Fruit fly (Drosophila melanogaster) ovary, adult (tissue): ENCODE results near the gene Bdbt.

Source experiments
- CG17801 ChIP-seq: fragments of 200-800 bp; optimal IDR thresholded peaks from 2 replicates; lab custom pipeline; 2019; ENCODE audit warnings: missing biosample characterization, mild to moderate bottlenecking, missing genetic modification characterization, moderate library complexity; ENCODE audit not compliant: partially characterized antibody

Bdbt gene

DNA sequence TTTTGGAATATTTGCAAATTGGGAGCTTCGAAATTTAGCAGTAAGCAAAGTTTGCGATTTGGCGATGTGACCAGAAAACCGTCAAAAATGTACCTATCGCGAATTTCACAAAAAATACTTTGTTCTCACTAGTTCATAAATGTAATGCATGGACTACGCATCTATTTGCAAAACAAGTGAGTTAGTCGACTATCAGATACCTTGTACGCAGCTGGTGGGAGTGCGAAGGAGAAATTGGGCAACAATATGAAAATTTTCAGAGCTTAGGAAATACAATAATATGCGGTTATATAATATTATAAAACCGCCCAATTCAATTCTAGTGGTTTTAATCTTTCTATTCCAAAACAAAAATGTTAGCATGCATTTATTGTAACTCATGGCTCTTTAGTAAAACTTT lies at the start of gene Bdbt:
Bdbt (minus strand) TSS at position 73 of the 400 bp plus-strand sequence.
- peak; percentile 40 for TF ChIP-seq CG17801 (GFP tag; lab: Kevin White, UChicago)

DNA sequence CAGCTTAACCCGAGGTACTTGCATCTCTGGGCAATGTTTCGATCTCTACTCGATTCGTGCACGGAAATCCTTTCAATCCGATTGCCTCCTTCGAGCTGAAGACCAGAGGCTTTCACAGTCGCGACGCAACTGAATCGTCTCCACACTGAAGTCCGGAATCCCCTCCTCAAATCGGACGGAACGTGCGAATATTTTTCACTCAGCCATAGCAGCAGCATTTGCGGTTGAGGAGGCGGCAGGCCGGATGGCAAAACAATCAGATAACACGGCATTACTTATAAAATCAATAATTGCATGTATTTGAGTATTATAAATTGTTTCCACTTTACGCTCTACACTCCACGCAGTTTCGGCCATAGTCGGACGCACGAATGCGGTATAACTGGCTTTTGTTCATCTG lies 49.4 kb upstream of the Bdbt start, which contains the start of gene Snmp1:
Snmp1 (minus strand) TSS at position 101 of the 400 bp plus-strand sequence.
- TF ChIP-seq CG17801 (GFP tag; lab: Kevin White, UChicago), result no peak

DNA sequence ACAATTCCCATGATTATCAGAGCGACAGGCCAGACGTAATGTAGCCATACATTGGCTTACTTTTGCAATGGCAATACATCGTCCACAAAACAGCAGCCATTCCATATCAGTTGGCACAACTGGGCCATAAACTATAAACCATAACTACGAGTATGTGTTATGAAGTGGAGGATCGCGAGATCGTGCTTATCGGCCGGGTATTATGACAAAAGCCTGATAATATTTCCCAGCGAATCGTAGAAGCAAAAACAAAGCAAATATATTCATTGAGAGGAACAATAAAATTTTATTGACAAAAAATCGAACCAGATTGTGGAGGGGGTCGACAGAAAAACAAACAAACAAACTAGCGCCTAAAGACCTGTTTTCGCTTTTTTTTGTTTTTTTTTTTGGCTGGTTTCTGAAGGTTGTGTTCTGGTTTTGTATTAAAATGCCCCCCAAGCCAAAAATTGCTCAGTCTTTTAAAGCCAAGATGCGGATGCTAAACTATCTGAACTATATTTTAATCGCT lies 44.7 kb upstream of the Bdbt start, which contains the start of gene CG5810:
CG5810 (plus strand) TSS at position 461 of the 511 bp plus-strand sequence.
- no peak for TF ChIP-seq CG17801 (GFP tag; lab: Kevin White, UChicago)

DNA sequence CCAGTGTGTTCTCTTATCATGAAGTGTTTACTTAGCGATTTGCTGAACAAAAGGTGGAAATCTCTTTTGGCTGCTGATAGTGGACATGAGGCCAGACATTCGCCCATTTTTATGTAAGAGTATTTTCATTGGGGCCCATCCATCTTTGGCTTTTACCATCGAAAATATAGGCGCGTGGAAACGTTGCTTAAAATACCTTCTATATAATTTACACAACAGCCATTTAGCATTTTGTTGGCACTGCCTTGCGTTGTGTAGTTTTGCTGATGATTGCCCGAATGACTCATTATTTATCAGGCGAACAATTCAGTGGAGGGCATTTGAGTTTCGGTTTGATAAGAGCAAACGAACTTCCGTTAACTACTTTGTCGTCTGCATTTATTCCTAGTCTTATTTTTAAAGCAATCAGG lies 43.0 kb upstream of the Bdbt start:
- no peak for TF ChIP-seq CG17801 (GFP tag; lab: Kevin White, UChicago)

DNA sequence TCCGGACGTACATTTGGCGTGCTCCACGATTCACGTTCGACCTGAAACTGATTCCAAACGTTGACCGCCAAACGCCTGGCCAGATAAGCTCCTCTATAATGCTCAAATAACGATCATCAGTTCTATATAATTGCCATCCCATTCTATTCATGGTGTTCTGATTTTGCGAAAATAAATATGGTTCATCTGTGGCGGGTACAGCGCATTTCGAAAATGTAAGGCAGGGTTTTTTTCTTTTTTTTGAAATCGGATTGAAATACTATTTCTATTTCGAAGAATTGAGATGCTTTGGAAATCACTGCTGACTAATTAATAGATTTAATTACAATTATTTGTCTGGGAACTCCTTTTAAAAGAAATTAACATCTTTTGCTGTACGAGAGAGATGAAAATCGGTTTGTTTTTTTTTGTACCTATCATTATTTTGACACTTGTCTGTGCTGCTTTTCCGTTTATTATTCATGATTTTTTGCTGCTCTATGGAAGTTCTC lies 42.4 kb upstream of the Bdbt start, which contains the start of gene cDIP:
cDIP (minus strand) TSS at position 51 of the 491 bp plus-strand sequence.
- TF ChIP-seq CG17801 (GFP tag; lab: Kevin White, UChicago), result no peak

DNA sequence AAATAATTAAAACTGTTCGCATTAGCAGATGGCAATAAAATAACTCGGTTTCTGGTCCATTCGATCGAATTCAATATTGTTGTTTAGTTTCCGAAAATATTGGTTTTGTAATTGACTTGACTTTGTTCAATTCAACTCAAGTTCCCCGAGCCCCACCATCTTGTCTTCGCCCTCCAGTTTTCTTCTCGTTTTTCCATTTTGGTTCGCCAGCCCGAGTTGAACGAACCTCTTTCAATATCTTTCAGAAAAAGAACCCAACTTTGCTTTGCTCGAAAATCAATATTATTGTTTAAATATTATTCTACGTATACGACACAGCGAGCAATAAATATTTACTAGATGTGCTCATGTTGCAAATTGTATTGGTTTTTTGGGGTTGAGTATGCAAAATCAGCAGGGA lies 40.0 kb upstream of the Bdbt start:
- no peak for TF ChIP-seq CG17801 (GFP tag; lab: Kevin White, UChicago)

DNA sequence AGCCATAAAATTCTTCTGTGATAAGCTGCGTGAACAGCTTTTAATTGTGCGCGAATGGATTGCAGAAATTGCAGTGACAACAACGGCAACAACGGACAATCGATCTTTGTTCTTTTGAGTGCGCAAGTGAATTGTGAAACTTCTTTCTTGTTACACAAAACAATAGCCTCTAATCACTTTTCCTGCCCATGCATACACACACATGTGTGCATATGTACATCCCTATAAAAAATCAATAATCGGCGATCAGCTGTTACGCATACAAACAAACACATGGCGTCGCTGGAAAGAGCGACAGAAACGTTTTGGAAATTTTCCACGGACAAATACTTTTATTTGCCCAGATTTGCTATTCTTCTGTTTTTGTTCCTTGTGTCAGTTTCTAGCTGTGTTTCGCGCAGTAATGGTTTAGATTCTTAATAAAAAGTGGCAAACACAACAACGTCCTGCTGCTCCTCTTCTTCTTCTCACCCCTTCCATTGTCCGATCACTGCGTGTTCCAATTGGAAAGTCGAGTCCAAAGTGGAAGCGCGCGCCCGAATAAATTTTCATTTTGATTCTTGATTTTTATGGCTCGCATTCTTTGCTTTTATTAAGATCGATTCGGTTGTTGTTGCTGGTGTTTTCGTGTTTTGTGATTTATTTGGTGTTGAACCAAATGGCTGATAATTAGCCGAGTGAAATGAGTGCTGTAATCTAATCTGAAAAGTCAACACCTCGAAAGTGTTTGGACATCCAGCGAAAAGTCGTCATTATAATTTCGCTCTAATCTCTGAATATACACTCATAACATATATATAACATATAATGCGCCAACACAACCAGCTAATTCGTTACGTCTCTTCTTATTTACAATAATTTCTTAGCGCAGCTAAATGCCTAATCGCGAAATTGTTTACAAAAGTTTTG lies 38.2 kb upstream of the Bdbt start:
- TF ChIP-seq CG17801 (GFP tag; lab: Kevin White, UChicago), result peak; percentile 64

DNA sequence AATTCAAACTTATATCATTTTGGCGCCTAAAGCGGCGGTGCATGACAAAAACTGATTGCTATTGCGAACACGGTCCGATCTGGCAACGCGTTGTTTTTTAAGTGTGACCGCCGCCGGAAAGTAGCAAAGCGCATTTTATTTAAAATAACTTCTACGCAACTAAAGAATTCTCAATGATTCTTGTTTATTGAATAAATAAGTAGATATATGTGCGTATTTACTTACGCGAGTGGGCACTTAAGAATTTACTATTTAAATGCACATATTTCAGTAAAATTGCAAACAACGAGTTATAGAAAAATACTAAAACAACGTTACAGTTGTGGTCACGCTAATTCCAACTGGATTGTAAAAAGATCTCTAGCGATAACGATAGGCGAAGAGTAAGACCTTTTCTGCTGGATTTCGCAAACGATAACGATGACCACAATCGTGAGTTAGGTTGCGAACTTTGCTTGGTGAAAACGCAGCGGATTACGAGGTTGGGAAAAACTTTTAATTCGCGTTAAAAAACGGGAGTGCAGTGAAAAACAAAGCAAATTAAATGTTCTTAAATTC lies 37.4 kb upstream of the Bdbt start:
- no peak for TF ChIP-seq CG17801 (GFP tag; lab: Kevin White, UChicago)

DNA sequence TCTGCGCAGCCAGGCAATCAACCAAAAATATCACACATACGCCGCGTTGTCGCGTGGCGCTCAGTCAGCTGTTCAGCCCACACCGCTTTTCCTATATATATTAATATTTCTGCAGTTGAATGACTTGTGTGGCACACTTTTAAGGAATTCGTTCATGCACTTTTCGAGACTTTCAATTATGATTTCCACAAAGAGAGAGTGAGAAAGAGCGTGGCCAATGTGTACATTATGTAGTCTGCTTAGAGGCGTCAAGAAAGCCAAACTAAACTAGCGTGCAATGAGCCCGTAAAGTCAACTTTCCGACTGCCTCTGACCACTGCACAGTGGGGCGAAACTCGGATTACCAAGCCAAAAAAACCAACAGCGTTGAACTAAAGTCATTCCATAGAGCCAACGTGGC lies 35.5 kb upstream of the Bdbt start:
- no peak for TF ChIP-seq CG17801 (GFP tag; lab: Kevin White, UChicago)

DNA sequence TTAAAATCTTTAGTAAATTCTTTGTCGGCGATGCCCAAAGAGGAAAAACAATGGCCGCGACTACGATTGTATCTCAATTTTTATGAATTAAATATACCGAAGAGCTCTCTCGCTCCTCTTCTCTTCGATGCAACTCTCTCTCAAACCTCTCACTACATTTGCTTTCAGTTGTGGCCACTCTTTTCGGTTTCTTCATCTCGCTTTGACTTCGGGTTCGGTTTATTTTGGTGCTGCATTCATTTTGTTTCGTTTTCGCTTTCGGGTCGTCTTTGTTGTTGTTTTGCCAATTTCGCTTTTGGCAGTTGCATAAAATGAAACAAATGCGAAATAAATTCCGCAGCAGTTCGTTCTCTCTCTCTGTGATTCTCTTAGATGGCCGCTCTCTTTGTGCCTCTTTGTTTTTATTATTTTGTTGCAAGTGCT lies 34.2 kb upstream of the Bdbt start:
- peak; percentile 99 for TF ChIP-seq CG17801 (GFP tag; lab: Kevin White, UChicago)

DNA sequence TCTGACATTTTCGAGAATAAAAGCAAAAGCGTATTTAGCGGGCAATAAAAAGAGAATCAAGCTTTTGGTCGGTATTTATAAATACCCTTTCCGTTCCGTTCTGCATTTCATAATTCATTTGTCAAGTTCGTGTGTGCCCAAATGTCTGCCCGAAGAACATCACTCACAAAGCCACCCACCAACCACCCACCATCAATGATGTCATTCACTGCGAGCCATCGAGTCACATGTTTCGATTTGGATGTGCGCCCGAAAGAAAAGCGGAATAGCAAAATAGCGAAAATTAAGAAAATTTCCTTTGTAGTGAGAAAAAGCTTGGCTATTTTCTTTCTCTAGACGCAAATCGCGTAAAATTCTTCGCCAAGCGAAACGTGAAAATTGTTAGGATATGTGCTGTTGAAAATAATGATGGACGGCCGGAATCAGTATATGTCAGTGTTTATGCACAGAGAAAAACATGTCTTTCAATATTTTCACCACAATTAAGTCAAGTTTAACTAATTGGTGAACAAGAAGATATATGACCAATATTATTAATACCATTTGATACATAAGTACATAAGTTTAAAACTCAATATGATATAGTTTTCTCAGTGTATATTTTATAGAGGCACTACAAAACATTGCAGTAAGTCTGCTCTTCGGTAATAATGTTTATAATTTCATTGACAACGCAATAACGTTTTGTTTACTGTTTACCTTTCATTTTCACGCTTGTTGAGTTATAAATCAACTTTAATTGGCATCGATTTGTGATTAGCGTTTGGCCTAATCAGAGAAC lies 32.6 kb upstream of the Bdbt start:
- peak; percentile 43 for TF ChIP-seq CG17801 (GFP tag; lab: Kevin White, UChicago)

DNA sequence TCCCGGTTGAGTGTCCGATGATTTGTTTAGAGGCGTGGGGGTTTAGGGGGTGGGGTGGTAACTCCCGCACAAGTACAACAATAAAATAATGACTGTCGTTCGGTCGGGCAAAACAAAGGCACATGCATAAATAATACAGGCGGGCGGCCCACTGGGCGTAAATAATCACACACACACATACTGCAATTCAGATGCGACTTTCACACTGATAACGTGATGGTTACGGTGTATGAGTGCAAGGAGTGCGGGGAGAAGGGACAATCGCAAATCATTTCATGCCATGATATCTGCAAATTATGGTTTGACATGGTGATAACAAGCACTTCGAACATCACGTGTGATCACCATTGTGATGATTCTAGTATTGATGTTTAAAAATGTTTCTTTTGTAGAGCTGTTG lies 31.4 kb upstream of the Bdbt start:
- no peak for TF ChIP-seq CG17801 (GFP tag; lab: Kevin White, UChicago)

DNA sequence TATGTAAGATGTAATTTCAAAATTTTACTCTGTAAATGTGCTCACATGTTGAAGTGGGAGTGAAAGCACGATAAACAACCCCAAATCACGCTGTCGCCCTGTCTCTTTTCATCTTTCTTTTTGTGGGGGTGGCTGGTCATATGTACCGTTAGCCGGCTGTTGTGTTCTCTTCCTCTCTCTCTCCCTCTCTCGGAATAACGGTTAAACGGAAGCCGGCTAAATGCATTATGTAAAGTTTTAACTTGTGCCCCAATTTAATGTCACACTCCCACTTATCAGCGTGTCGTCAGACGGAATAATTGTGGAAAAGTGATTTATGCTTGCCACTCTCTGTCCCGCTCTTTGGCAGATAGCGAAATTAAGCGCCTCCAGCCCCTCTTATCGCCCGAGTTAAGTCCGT lies 22.7 kb upstream of the Bdbt start:
- no peak for TF ChIP-seq CG17801 (GFP tag; lab: Kevin White, UChicago)

DNA sequence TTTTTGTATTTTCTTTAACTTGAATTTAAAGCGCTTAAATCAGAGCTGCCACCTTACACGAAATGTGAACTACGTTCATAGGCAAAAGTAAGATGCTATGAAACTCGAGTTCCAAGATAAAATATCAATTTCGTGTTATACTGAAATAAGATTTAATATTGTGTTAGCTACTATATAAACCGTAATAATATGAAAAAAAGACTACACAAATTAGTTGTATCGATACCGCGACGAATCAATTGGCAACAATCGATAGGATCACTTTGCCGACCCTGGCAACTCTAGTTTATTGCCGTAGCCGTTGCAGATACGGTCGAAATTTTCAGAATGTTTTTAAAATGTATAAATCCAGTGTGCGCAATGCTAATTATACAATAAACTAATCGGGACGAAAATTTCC lies 21.8 kb upstream of the Bdbt start, which contains the start of gene SNF4Agamma:
SNF4Agamma (plus strand) TSS at position 282 of the 400 bp plus-strand sequence.
- TF ChIP-seq CG17801 (GFP tag; lab: Kevin White, UChicago), result peak; percentile 25
